Worm (Caenorhabditis elegans): Measurements from ENCODE around the gene ZC239.3.

DNA sequence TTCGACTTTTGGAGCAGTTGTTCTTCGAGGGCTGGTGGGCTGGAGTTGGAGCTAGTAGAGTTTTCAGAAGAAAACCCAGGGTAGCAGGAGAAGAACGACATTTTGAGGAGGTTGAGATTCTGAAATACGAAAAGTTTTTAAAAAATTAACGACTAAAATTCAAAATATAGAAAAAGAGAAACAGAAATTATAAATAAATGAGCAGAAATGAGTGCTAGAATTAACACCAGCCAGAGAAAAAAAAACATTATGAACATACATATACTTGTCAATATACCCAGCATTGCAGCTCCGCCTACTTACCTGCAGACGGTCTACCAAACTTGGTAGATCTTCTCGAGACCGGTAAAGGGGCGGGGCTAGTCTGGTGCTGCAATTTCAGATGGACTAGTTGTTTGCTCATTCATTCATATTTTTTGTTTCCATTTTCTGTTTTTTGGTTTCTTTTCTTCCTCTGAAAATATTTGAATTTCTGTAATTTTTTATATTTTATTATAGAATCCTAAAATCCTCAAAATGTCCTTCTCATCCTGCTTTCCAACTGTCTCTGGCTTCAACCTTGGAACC, 9.4 kb upstream of the ZC239.3 start, which contains the start of the genes ZC239.20 and ZC239.21:
- TF ChIP-seq flt-1 (GFP tag; IDR thresholded peaks at IDR 0.05) (no peak), hnd-1 (tag; optimal IDR thresholded peaks at IDR 0.05) (no peak), ama-1 (optimal IDR thresholded peaks at IDR 0.05) (no peak), pes-1 (GFP tag; IDR thresholded peaks at IDR 0.05) (no peak), hmg-4 (GFP tag; optimal IDR thresholded peaks at IDR 0.05) (no peak), tbx-11 (GFP tag; IDR thresholded peaks at IDR 0.05) (no peak), ceh-36 (tag; optimal IDR thresholded peaks at IDR 0.05) (no peak), aly-1 (tag; optimal IDR thresholded peaks at IDR 0.05) (no peak), hmbx-1 (tag; optimal IDR thresholded peaks at IDR 0.05) (no peak), scrt-1 (GFP tag; IDR thresholded peaks at IDR 0.05) (no peak)
